Worm (Caenorhabditis elegans) whole organism, midembryonic: ENCODE results near the gene frpr-8.

Experiments used
- cog-1 ChIP-seq: sonication (generic microtip); optimal IDR thresholded peaks from 2 replicates; lab custom pipeline; 2016; ENCODE audit warnings: missing genetic modification characterization, missing compliant biosample characterization
- flt-1 ChIP-seq: fragments of 200-800 bp; sonication (Bioruptor generic); IDR thresholded peaks from 2 replicates; pipeline ENCODE4 v1.3.6; 2022; ENCODE audit warnings: missing genetic modification characterization, missing compliant biosample characterization
- klf-2 ChIP-seq: fragments of 200-800 bp; sonication (Bioruptor generic); conservative IDR thresholded peaks from 2 replicates; pipeline ENCODE4 v1.3.6; 2022; ENCODE audit warnings: missing genetic modification reagents, missing genetic modification characterization, missing compliant biosample characterization
- med-1 ChIP-seq: sonication (generic microtip); optimal IDR thresholded peaks from 2 replicates; lab custom pipeline; 2017; ENCODE audit warnings: missing genetic modification characterization, mild to moderate bottlenecking, missing compliant biosample characterization, antibody characterized with exemption, missing genetic modification reagents; ENCODE audit not compliant: insufficient read depth
- ref-1 ChIP-seq: fragments of 200-800 bp; sonication (Bioruptor generic); conservative IDR thresholded peaks from 2 replicates; pipeline ENCODE4 v1.3.6; 2022; ENCODE audit warnings: missing genetic modification reagents, missing genetic modification characterization, missing compliant biosample characterization
- tab-1 ChIP-seq: fragments of 200-800 bp; sonication (Bioruptor generic); IDR thresholded peaks from 2 replicates; pipeline ENCODE4 v1.3.6; 2022; ENCODE audit warnings: missing genetic modification characterization, missing compliant biosample characterization
- ztf-23 ChIP-seq: fragments of 200-800 bp; sonication (Bioruptor generic); IDR thresholded peaks from 2 replicates; pipeline ENCODE4 v1.3.6; 2022; ENCODE audit warnings: missing genetic modification reagents, missing genetic modification characterization, missing compliant biosample characterization
- ztf-29 ChIP-seq: fragments of 200-800 bp; sonication (Bioruptor generic); IDR thresholded peaks from 2 replicates; pipeline ENCODE4 v1.3.6; 2022; ENCODE audit warnings: missing genetic modification reagents, missing genetic modification characterization, missing compliant biosample characterization

ce11 chrX:8721273-8721672 lies 23.7 kb downstream of the frpr-8 start:
- TF ChIP-seq flt-1 (GFP tag; lab: Robert Waterston, UW) (no peak), tab-1 (GFP tag; lab: Robert Waterston, UW) (no peak), ztf-23 (GFP tag; lab: Robert Waterston, UW) (no peak), ztf-29 (GFP tag; lab: Robert Waterston, UW) (no peak), ref-1 (no peak), med-1 (GFP tag; lab: Kevin White, UChicago) (no peak), klf-2 (GFP tag; lab: Robert Waterston, UW) (no peak), cog-1 (no peak)
